Fruit fly (Drosophila melanogaster) ovary, adult (tissue): ENCODE data around the gene Blos3.
A peak's percentile ranks its signal among the peaks of the same experiment; 100 is the strongest.

Experiments used
- CG17801 ChIP-seq: fragments of 200-800 bp; optimal IDR thresholded peaks from 2 replicates; lab custom pipeline; 2019; ENCODE audit warnings: missing biosample characterization, mild to moderate bottlenecking, missing genetic modification characterization, moderate library complexity; ENCODE audit not compliant: partially characterized antibody

Blos3 gene

DNA sequence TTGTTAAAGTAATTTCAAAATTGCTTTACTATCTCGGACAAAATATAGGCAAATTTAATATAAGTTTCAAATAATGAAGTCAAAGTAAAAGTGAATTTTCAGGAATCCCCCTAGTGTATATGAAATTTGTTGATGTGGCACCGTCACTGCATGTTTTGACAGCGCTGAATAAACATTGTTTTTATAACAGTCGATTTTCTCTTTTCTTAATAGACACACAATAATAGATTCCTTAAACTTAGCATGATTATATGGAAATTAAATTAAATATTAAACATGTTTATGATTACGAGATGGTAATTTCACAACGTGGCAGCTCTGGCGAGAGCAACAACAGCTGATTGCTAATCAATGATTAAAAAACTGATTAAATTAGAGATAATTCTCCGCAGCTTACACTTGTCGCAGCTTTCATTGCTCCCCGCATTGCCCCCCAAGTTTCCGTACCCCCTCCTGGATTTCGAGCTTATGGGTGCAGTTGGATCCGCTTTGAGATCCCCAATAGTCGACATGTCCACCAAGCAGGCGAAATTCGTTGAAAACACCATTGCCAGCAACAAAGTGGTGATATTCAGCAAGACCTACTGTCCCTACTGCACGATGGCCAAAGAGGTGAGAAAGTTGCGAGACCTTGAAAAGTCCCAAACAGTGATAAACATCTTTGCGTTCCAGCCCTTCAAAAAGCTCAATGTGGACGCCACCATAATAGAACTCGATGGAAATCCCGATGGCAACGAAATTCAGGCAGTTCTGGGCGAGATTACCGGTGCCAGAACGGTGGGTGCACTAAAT, 793 bp upstream of the Blos3 start, which contains the start of gene Grx1:
Gene Grx1 (plus strand): TSS at position 196 of the 792 bp plus-strand sequence.
- peak; percentile 23 for TF ChIP-seq CG17801 (GFP tag; lab: Kevin White, UChicago)

DNA sequence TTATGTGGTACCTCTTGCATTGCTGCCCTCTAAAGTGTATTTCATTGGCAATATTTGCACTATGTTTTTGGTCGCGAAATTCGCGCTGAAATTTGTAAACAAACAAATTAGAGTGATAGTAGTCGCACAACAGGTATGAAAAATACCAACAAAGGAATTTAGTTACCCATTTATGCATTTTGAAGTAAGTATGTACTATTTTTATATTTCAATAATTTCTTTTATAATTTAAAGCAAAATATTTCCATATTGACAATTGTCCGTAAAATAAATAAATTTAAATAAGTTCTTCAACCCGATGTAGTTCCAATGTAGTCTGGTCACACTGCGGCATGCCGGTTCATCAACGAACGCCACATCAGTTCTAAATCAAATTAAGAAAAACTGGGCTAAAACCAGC, 2.4 kb downstream of the Blos3 start, which contains the start of the genes Rad9 and Uggt:
Gene Rad9 (minus strand): TSS at position 114 of the 400 bp plus-strand sequence.
Gene Uggt (plus strand): TSS at position 308 of the 400 bp plus-strand sequence.
- TF ChIP-seq CG17801 (GFP tag; lab: Kevin White, UChicago), result peak; percentile 15

DNA sequence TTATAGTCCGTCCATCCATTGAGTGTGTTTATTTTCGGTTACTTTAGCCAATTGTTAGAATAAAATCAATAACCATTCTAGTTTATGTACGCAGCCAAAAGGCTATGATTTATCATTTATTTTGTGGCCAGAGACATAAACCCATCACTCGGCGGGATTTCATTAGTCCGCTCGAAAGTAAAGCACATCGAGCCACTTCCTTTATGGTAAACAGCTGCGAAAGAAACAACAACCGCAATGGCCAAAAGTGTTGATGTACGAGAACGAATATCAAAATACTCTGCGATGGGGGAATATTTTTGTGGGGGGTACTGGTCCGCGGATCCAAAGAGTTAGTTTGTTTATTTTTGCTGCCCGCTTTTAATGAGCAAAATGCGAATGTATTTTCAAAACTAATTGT, 11.6 kb downstream of the Blos3 start:
- no peak for TF ChIP-seq CG17801 (GFP tag; lab: Kevin White, UChicago)

DNA sequence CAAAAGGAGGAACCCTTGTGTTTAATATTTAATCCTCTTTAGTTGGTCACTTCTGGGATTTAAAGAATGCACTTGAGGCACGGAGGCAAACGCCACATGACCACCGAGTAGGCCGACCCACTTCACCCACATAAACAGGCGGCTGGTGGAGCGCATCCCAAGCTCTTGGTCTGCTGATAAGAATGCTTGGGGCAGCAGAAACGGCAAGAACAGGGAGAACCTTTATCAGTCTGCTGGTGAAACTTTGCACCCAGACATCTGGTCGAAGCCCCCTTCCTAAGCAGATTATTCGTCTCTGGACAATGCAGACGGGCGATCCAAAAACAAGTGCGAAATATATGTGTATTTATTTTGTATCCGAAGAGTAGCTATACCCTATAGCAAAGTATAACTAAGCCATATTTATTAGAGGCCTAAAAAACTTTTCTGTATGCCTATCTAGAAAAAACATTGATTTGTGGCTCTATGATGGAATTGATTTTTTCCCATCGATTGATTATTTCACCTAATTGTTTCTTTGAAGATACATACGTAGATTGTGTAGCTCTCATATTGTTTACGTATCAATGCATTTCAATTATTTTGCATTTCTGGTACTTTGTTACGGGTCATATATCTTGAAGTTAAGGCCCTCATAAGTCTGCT, 19.3 kb downstream of the Blos3 start:
- no peak for TF ChIP-seq CG17801 (GFP tag; lab: Kevin White, UChicago)

DNA sequence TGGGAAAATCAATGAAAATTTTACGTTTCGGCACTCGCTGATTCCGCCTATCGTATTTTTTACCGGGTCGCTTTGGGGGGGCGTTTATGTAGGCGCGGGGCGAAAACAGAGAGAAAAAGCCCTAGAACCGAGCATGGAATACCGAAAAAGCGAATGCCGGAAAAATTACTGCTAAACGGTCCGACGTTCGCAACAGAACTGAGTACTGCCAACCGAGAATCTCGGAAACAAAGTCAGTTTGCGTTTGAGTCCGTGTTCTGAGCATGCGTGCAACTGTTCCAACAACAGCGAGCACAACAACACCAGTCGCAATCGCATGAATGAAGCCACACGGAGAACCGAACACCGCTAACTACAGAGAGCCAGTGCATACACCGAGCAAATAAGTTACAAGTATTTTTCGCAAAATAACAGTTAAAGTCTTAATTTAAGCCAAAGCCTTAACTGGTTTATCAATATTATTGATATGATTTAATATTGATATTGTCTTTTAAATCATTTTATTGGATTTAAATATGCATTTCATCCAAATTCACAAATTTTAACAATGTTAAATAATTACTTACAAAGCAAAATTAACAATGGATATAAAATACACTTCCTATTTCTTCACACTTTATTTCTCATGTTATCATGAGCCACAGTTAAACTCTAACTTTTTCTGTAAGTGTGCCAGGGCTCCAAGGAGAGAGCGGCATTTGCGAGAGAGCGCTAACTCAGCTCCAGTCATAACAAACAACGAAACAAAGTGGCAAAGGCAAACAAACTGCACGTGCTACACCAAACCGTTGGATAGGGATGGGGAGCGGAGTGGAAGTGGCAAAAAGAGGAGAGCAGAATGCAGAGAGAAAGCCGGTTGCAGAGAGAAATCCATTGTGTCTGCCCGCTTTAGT, 20.5 kb downstream of the Blos3 start, which contains the start of gene CG3961:
Gene CG3961 (minus strand): TSS at position 201 of the 893 bp plus-strand sequence.
- peak; percentile 96 for TF ChIP-seq CG17801 (GFP tag; lab: Kevin White, UChicago)

DNA sequence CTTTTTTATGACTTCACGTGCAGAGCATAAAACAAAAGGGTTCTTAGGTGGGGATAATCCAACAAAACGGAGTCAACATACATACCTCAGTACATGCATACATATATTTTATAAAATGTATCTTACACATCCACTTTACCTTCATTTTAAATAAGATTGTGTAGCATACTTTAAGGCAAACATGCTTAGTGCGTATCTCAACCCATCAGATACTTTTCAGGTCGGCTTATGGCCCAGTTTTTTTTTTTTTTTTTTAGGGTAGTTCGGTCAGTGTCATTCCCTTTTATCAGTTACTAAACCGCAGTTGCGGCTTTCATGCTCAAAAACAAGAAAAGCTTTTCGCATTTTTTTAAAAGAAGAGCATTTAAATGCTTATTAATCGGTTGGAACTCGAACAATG, 22.0 kb downstream of the Blos3 start, which contains the start of gene NijB:
Gene NijB (plus strand): TSS at position 398 of the 400 bp plus-strand sequence.
- no peak for TF ChIP-seq CG17801 (GFP tag; lab: Kevin White, UChicago)

DNA sequence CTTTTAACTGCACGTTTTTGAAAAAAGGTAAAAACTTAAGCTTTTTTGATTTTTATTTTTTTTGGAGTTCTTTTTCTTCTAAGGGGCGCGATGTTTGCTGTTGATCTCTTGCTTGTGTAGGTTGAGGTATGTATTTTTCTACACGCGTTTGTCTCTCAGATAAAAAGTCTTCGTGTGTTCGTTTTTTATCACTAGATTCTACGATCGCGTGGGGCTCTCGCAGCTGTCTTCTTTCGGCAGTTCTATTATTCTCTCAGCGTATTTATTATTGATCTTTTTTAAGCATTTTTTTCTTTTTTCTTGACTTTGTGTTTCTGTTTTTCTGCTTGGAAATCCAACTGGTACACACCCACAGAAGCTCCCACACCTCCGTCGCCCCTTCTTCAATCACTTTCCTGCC, 25.1 kb downstream of the Blos3 start:
- TF ChIP-seq CG17801 (GFP tag; lab: Kevin White, UChicago), result peak; percentile 15

DNA sequence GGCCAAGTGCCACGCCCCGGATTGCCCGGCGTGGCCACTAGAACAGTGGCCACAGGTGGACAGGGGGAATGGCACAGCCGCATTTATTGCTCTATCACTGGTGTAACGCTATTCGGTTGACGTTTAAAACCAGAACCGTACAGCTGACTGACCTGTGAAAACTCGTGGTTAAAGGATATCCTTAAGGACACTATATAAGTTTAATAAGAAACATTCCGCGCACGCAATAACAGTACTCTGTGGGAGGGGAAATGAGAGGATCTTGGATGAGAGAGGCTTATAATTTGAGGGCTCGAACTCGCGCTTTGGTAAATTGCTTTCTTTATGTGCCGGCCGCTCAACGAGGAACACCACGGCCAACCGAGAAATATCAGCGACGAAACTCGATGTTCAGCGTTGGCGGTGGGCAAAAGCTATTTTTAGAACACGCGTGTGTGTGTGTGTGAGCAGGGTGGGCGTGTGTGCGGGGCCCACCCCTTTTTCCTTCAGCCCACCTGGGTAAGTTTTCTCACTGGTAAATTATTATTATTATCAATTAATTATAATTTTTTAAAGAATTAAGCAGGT, 26.4 kb downstream of the Blos3 start:
- no peak for TF ChIP-seq CG17801 (GFP tag; lab: Kevin White, UChicago)

DNA sequence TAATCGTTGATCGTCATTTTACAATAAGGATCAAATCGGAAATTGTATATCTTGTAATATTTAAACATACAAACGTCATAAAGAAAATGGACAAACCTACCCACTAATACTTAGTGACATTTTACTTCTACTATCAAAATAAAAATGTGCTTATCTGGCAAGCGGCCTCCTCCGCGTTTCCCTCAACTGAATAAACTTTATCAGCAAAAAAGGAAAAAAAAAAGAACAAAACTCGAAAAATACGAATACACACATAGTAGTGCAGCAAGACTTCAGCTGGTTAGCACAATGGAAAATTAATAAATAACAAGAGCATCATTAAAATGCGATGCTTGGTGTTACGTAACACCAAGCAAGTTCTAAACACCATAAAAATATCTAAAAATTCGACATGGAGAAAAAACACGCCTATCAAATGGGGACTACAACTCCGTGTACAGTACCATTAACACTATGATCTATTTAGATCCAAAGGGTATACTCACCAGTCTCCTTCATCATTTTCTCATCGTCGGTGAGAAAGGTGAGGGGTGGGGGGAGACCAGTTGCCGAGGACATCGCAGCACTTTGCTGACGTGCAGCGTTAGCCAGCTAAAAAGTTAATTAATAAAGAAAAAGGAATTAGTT, 27.5 kb downstream of the Blos3 start:
- peak; percentile 3 for TF ChIP-seq CG17801 (GFP tag; lab: Kevin White, UChicago)

DNA sequence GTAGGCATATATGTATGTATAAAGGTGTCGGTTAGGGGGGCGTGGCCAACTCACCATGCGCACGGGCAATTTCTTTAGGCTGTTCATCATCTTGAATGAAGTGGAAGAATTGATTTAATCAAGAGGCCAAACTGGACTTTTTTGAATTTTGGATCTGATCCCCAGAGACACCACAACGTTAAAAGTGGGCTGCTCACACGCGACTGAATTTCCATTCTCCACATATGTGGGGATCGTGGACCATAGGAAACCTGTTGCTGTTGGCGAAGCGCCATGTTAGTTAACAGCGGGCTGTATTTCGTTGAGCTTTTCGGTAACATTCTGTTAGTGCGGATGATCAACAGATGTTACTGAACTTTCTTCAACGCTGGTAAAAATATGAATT, 28.1 kb downstream of the Blos3 start, which contains the start of gene CG3902:
Gene CG3902 (minus strand): TSS at position 208 of the 385 bp plus-strand sequence.
- peak; percentile 51 for TF ChIP-seq CG17801 (GFP tag; lab: Kevin White, UChicago)

DNA sequence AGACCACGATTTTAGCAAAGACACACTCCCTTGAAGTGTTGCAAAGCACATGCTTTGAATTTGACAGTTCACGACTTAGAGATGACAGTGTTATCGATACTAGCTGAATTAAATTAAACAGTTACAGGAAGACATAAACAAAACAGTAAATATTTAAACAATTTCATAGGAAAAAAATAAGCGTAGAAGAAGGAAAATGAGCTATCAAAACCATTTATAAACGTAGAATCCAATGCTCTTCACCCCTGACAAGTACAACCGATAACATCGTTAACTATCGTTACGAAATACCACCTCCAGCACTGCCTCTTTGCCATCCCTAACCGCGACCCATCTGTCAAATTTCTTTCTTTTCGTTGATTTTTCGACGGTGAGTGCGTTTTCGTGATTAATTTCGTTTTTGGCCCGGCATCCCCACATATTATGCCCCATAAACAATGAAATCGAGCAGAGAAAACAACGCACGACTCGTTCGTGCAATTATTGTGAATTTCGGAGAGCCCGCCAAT, 28.8 kb downstream of the Blos3 start, which contains the start of gene RpL26:
Gene RpL26 (plus strand): TSS at position 106 of the 509 bp plus-strand sequence.
- peak; percentile 78 for TF ChIP-seq CG17801 (GFP tag; lab: Kevin White, UChicago)

DNA sequence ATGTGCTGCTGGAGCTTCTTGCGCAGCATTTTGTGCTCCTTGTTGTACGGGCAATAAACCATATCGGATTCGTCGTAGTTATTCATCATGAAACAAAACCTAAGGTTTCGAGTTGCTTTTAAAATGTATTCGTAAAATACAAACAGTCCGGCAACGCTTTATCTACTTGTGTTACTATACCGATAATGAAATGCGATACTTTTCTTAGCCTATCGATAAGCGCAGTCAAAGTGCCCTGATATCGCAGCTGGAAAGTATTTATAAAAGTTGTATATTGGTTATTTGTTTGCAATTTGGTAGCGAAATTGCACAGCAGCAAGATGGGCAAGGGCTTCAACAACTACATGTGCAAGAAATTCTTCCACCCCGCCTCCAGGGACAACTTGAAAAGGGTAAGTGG, 31.4 kb downstream of the Blos3 start, which contains the start of the genes arx and CG6843:
Gene arx (minus strand): TSS at position 144 of the 400 bp plus-strand sequence.
Gene CG6843 (plus strand): TSS at position 184 of the 400 bp plus-strand sequence.
- no peak for TF ChIP-seq CG17801 (GFP tag; lab: Kevin White, UChicago)
